Worm (Caenorhabditis elegans): ENCODE results near the gene ZK105.1.
A peak's percentile ranks its signal among the peaks of the same experiment; 100 is the strongest.

The ZK105.1 gene

DNA sequence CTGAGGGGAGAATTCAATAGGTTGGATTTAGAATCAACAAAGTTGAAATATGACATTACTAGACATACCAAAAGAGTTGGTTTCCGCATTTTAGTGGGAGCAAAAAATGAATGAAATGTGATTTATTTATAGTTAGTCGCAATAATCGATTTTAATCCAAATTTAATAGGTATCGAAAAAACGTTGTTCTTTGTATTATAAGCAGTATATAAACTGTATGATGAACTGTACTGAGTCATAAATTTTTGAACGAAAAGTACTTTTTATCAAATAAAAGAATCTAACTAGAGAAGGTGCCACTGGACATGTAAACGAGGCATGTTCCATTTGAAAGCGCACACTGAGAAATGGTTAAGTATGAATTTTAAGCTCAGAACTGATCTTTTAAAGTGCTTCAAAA lies 23.9 kb upstream of the ZK105.1 start, which contains the start of gene C12D5.9:
Gene C12D5.9 (minus strand): TSS at position 101 of the 400 bp plus-strand sequence.
- TF ChIP-seq fkh-10 (GFP tag; optimal IDR thresholded peaks at IDR 0.05): no peak
- no peak for TF ChIP-seq spr-1 (tag; optimal IDR thresholded peaks at IDR 0.05)
- TF ChIP-seq T20F7.1 (GFP tag; optimal IDR thresholded peaks at IDR 0.05): no peak
- no peak for TF ChIP-seq saeg-2 (GFP tag; IDR thresholded peaks at IDR 0.05)
- no peak for TF ChIP-seq Y75B8A.6 (GFP tag; IDR thresholded peaks at IDR 0.05)
- no peak for TF ChIP-seq nhr-48 (tag; optimal IDR thresholded peaks at IDR 0.05)
- TF ChIP-seq egl-43 (GFP tag; IDR thresholded peaks at IDR 0.05): no peak
- TF ChIP-seq lin-13 (GFP tag; optimal IDR thresholded peaks at IDR 0.05): no peak
- no peak for TF ChIP-seq madf-9 (GFP tag; conservative IDR thresholded peaks at IDR 0.05)
- no peak for TF ChIP-seq aly-2 (tag; optimal IDR thresholded peaks at IDR 0.05)
- TF ChIP-seq attf-4 (tag; optimal IDR thresholded peaks at IDR 0.05): no peak
- no peak for TF ChIP-seq dmd-8 (GFP tag; IDR thresholded peaks at IDR 0.05)
- TF ChIP-seq Y5F2A.4 (GFP tag; optimal IDR thresholded peaks at IDR 0.05): no peak
- TF ChIP-seq zfp-2 (tag; optimal IDR thresholded peaks at IDR 0.05): no peak
- no peak for TF ChIP-seq lin-29 (GFP tag; IDR thresholded peaks at IDR 0.05)
- TF ChIP-seq snpc-4 (tag; optimal IDR thresholded peaks at IDR 0.05): no peak
- TF ChIP-seq jun-1 (tag; optimal IDR thresholded peaks at IDR 0.05): no peak
- TF ChIP-seq nhr-237 (tag; optimal IDR thresholded peaks at IDR 0.05): no peak
- no peak for TF ChIP-seq fos-1 (tag; optimal IDR thresholded peaks at IDR 0.05)

DNA sequence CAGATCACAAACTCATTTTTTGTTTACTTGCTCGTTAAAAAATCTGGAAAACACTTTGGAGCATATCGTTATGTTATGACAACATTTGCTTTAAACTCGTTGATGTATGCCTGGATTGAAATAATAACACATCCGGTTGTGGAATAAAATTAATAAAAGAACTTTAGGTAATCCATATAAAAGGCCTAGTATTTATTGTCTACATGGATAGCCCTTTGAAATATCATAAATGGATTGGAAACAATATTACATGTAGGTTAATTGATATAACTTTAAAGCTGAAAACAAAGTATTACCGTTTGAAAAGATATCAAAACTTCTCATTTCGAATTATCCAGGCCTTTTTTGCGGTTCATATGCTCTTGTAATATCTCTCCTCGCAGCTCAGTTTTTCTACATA lies 23.2 kb upstream of the ZK105.1 start:
- TF ChIP-seq snpc-4 (tag; optimal IDR thresholded peaks at IDR 0.05): no peak
- no peak for TF ChIP-seq lin-38 (GFP tag; IDR thresholded peaks at IDR 0.05)
- no peak for TF ChIP-seq ceh-82 (tag; optimal IDR thresholded peaks at IDR 0.05)
- TF ChIP-seq unc-62 (GFP tag; optimal IDR thresholded peaks at IDR 0.05 in 1 of 2): peak in 1 of 2 experiments; percentile 90
- TF ChIP-seq unc-62 (tag; optimal IDR thresholded peaks at IDR 0.05): no peak

DNA sequence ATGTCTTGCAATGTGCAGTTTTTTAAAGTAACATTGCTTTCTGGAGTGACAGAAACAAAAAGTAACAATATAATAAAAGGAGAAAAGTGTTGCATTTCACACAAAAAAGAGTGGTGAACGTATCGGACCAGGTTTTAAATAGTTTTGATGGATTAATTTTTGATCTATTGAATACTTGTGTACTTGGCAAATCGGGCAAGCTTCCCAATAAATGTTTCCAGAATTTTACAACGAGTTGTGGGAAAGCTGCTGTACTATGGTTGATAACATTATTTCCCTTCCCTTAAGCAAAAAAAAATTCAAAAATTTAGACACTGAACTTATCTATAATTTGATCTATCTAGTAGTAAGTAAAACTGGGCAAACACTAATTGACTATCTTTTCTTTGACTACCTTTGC lies 20.4 kb upstream of the ZK105.1 start, which contains the start of gene C12D5.10:
Gene C12D5.10 (minus strand): TSS at position 101 of the 400 bp plus-strand sequence.
- TF ChIP-seq lin-39 (tag; optimal IDR thresholded peaks at IDR 0.05) (no peak), ceh-32 (tag; optimal IDR thresholded peaks at IDR 0.05; ENCODE audit: poor library complexity) (no peak), spr-1 (tag; optimal IDR thresholded peaks at IDR 0.05) (no peak), ZK337.2 (GFP tag; IDR thresholded peaks at IDR 0.05) (no peak), zip-11 (GFP tag; IDR thresholded peaks at IDR 0.05) (no peak), ZK546.5 (tag; optimal IDR thresholded peaks at IDR 0.05) (no peak), egl-27 (tag; optimal IDR thresholded peaks at IDR 0.05) (no peak), daf-19 (GFP tag; conservative IDR thresholded peaks at IDR 0.05) (no peak), F49E8.2 (tag; optimal IDR thresholded peaks at IDR 0.05; ENCODE audit: borderline replicate concordance) (no peak)

DNA sequence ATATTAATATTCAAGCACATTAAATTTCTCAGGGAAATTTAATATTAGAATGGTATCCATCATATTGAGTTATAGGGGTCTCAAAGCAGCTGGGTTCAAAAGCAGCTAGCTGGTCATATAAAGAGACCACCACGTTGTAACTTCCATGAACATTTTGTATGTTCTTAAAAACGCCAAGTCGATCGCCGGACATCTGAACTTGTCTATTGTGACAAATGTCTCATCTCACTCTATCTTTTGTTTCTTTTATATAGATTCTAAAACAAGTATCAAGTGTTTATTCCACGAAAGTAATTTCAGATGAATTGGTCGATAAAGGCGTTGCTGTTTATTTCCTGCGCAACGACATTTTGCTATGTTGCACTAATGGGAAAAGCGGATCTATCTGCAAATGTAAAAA lies 16.9 kb upstream of the ZK105.1 start, which contains the start of gene ZK105.3:
Gene ZK105.3 (plus strand): TSS at position 301 of the 400 bp plus-strand sequence.
- TF ChIP-seq jun-1 (tag; optimal IDR thresholded peaks at IDR 0.05) (no peak), ztf-11 (tag; optimal IDR thresholded peaks at IDR 0.05) (no peak), dmd-8 (GFP tag; IDR thresholded peaks at IDR 0.05) (no peak), lin-29 (GFP tag; IDR thresholded peaks at IDR 0.05) (no peak), Y48G9A.11 (GFP tag; IDR thresholded peaks at IDR 0.05) (no peak), T26A8.4 (GFP tag; IDR thresholded peaks at IDR 0.05) (no peak), lir-3 (tag; optimal IDR thresholded peaks at IDR 0.05) (no peak), mdt-29 (GFP tag; IDR thresholded peaks at IDR 0.05) (no peak), ceh-28 (tag; optimal IDR thresholded peaks at IDR 0.05) (no peak), daf-19 (GFP tag; conservative IDR thresholded peaks at IDR 0.05) (no peak), vab-7 (GFP tag; IDR thresholded peaks at IDR 0.05) (no peak), nhr-42 (GFP tag; IDR thresholded peaks at IDR 0.05) (no peak), attf-4 (tag; optimal IDR thresholded peaks at IDR 0.05) (no peak), lsy-2 (tag; optimal IDR thresholded peaks at IDR 0.05) (no peak), skn-1 (tag; optimal IDR thresholded peaks at IDR 0.05) (no peak), unc-130 (GFP tag; optimal IDR thresholded peaks at IDR 0.05) (no peak), aha-1 (tag) (no peak)
